Fruit fly (Drosophila melanogaster): ENCODE measurements around the gene Ace.

Ace gene

dm6 chr3R:13298114-13298818 is 38.9 kb upstream of the Ace start, which contains the start of gene CG8774:
Gene CG8774 (plus strand): TSS chr3R:13298768.
- no peak for TF ChIP-seq CG8359 (GFP tag; optimal IDR thresholded peaks at IDR 0.05; ENCODE audit: borderline replicate concordance)
- peak; percentile 69 for TF ChIP-seq exex (tag; optimal IDR thresholded peaks at IDR 0.05)
- TF ChIP-seq sug (tag; optimal IDR thresholded peaks at IDR 0.05): peak; percentile 55
- peak; percentile 30 for TF ChIP-seq CG2678 (tag; optimal IDR thresholded peaks at IDR 0.05)
- peak; percentile 57 for TF ChIP-seq Ets65A (GFP tag)
- no peak for TF ChIP-seq CG6689 (GFP tag; IDR thresholded peaks at IDR 0.05)

- TF ChIP-seq exex (tag; optimal IDR thresholded peaks at IDR 0.05) (peak; percentile 90), vnd (GFP tag; IDR thresholded peaks at IDR 0.05; ENCODE audit: partially characterized antibody) (0 out of 3 replicates have a peak, but pooled peaks have one; percentile 41), sug (tag; optimal IDR thresholded peaks at IDR 0.05) (peak; percentile 76), GATAe (GFP tag; conservative IDR thresholded peaks at IDR 0.05) (peak; percentile 44; the same call in 1 of the 2 replicates), CG18599 (GFP tag; optimal IDR thresholded peaks at IDR 0.05) (peak; percentile 21), repo (GFP tag; optimal IDR thresholded peaks at IDR 0.05) (no peak), trem (tag; optimal IDR thresholded peaks at IDR 0.05) (no peak), eyg (GFP tag; optimal IDR thresholded peaks at IDR 0.05) (no peak), CG11696 (GFP tag; IDR thresholded peaks at IDR 0.05) (no peak), ab (GFP tag; optimal IDR thresholded peaks at IDR 0.05) (no peak), danr (GFP tag; IDR thresholded peaks at IDR 0.05) (no peak), Doc3 (GFP tag; IDR thresholded peaks at IDR 0.05; ENCODE audit: partially characterized antibody) (no peak), lab (GFP tag; optimal IDR thresholded peaks at IDR 0.05) (peak; percentile 8), CG34376 (GFP tag; optimal IDR thresholded peaks at IDR 0.05) (peak; percentile 66), grn (GFP tag; optimal IDR thresholded peaks at IDR 0.05) (peak; percentile 14), mirr (GFP tag; optimal IDR thresholded peaks at IDR 0.05) (peak; percentile 57), sd (tag; optimal IDR thresholded peaks at IDR 0.05) (peak; percentile 77), Rfx (GFP tag; IDR thresholded peaks at IDR 0.05) (no peak), Hey (tag; optimal IDR thresholded peaks at IDR 0.05) (peak; percentile 51), Bteb2 (GFP tag; optimal IDR thresholded peaks at IDR 0.05) (no peak)
These were observed 35.1 kb upstream of the Ace start, which contains the start of gene CG8773 for dm6 chr3R:13294461-13294860. Gene CG8773 (plus strand): TSS chr3R:13294748.

dm6 chr3R:13293148-13293756 is 33.9 kb upstream of the Ace start, which contains the start of gene wntD:
Gene wntD (minus strand): TSS chr3R:13293198.
- TF ChIP-seq ind (GFP tag; optimal IDR thresholded peaks at IDR 0.05) (no peak), CG9932 (GFP tag; IDR thresholded peaks at IDR 0.05) (0 out of 2 replicates have a peak, but pooled peaks have one; percentile 17), gt (GFP tag; IDR thresholded peaks at IDR 0.05) (peak; percentile 37; the same call in 1 of the 2 replicates), CG5245 (GFP tag; optimal IDR thresholded peaks at IDR 0.05) (no peak), prd (optimal IDR thresholded peaks at IDR 0.05) (no peak), prd (GFP tag; IDR thresholded peaks at IDR 0.05) (peak; percentile 33; the same call in 2 of the 3 replicates), chinmo (GFP tag; IDR thresholded peaks at IDR 0.05; ENCODE audit: partially characterized antibody) (no peak), C15 (GFP tag; IDR thresholded peaks at IDR 0.05) (no peak), knrl (GFP tag; IDR thresholded peaks at IDR 0.05; ENCODE audit: partially characterized antibody) (no peak), CrebB (tag; optimal IDR thresholded peaks at IDR 0.05) (no peak), twi (tag; optimal IDR thresholded peaks at IDR 0.05) (peak; percentile 86), D19A (tag; optimal IDR thresholded peaks at IDR 0.05) (no peak), Dref (GFP tag; IDR thresholded peaks at IDR 0.05) (0 out of 2 replicates have a peak, but pooled peaks have one; percentile 28), pnt (GFP tag; optimal IDR thresholded peaks at IDR 0.05) (no peak), sens (GFP tag) (peak; percentile 4), insv (GFP tag; optimal IDR thresholded peaks at IDR 0.05) (peak in 1 of 2 experiments; percentile 64), D (optimal IDR thresholded peaks at IDR 0.05) (peak; percentile 14), D (GFP tag; optimal IDR thresholded peaks at IDR 0.05) (no peak), sim (GFP tag; IDR thresholded peaks at IDR 0.05) (no peak), CG15479 (GFP tag; optimal IDR thresholded peaks at IDR 0.05) (peak; percentile 87), CG3726 (GFP tag; IDR thresholded peaks at IDR 0.05) (0 out of 3 replicates have a peak, but pooled peaks have one; percentile 12), cad (GFP tag; optimal IDR thresholded peaks at IDR 0.05) (peak; percentile 77), tll (GFP tag; optimal IDR thresholded peaks at IDR 0.05) (peak in 1 of 2 experiments; percentile 92)
